Worm (Caenorhabditis elegans): Measurements from ENCODE around the gene ttr-59.
"Not testable (repeated sequence)": the region's sequence is repeated elsewhere in the genome, so short reads cannot be mapped to it uniquely, and the experiment has no call there.

Gene ttr-59

ce11 chrX:7316485-7317391 lies 12.9 kb upstream of the ttr-59 start, which contains the start of the genes spp-2 and spp-6:
Gene spp-2, minus strand, starts transcription at chrX:7316818.
Gene spp-6, plus strand, starts transcription at chrX:7317341.
- no peak for TF ChIP-seq unc-62 (GFP tag; optimal IDR thresholded peaks at IDR 0.05)

ce11 chrX:7318639-7319038 lies 11.0 kb upstream of the ttr-59 start, which contains the start of gene spp-4:
Gene spp-4, minus strand, starts transcription at chrX:7318756.
- no peak for TF ChIP-seq unc-62 (GFP tag; optimal IDR thresholded peaks at IDR 0.05)

- no peak for TF ChIP-seq unc-62 (GFP tag; optimal IDR thresholded peaks at IDR 0.05)
Measured at ce11 chrX:7320115-7320711, 9.4 kb upstream of the ttr-59 start, which contains the start of gene spp-5. Gene spp-5, minus strand, starts transcription at chrX:7320354.

- no peak for TF ChIP-seq unc-62 (GFP tag; optimal IDR thresholded peaks at IDR 0.05)
Measured at ce11 chrX:7322323-7322722, 7.3 kb upstream of the ttr-59 start, which contains the start of gene T08A9.13. Gene T08A9.13, minus strand, starts transcription at chrX:7322423.

- no peak for TF ChIP-seq unc-62 (GFP tag; optimal IDR thresholded peaks at IDR 0.05)
Measured at ce11 chrX:7323604-7324003, 6.0 kb upstream of the ttr-59 start.

ce11 chrX:7326967-7327651 lies 2.5 kb upstream of the ttr-59 start, which contains the start of gene sng-1:
Gene sng-1, plus strand, starts transcription at chrX:7327601.
- no peak for TF ChIP-seq unc-62 (GFP tag; optimal IDR thresholded peaks at IDR 0.05)

ce11 chrX:7328065-7328564 lies 1.5 kb upstream of the ttr-59 start:
- no peak for TF ChIP-seq unc-62 (GFP tag; optimal IDR thresholded peaks at IDR 0.05)

- no peak for TF ChIP-seq unc-62 (GFP tag; optimal IDR thresholded peaks at IDR 0.05)
Measured at ce11 chrX:7330685-7331196, 1.1 kb downstream of the ttr-59 start, which contains the start of gene ttr-30. Gene ttr-30, plus strand, starts transcription at chrX:7330949.

ce11 chrX:7334302-7334724 lies 4.7 kb downstream of the ttr-59 start, which contains the start of gene epg-7:
Gene epg-7, plus strand, starts transcription at chrX:7334714.
- no peak for TF ChIP-seq unc-62 (GFP tag; optimal IDR thresholded peaks at IDR 0.05)

ce11 chrX:7340394-7340793 lies 10.8 kb downstream of the ttr-59 start:
- TF ChIP-seq unc-62 (GFP tag; optimal IDR thresholded peaks at IDR 0.05), result no peak

- no peak for TF ChIP-seq unc-62 (GFP tag; optimal IDR thresholded peaks at IDR 0.05)
Measured at ce11 chrX:7340915-7341559, 11.4 kb downstream of the ttr-59 start, which contains the start of gene C07D8.6. Gene C07D8.6, plus strand, starts transcription at chrX:7341509.

ce11 chrX:7343218-7343617 lies 13.6 kb downstream of the ttr-59 start:
- TF ChIP-seq unc-62 (GFP tag; optimal IDR thresholded peaks at IDR 0.05), result no peak

- no peak for TF ChIP-seq unc-62 (GFP tag; optimal IDR thresholded peaks at IDR 0.05)
Measured at ce11 chrX:7343747-7344146, 14.1 kb downstream of the ttr-59 start, which contains the start of gene C07D8.5. Gene C07D8.5, plus strand, starts transcription at chrX:7344047.

ce11 chrX:7365267-7365666 lies 35.6 kb downstream of the ttr-59 start, which contains the start of gene C56G3.2:
Gene C56G3.2, plus strand, starts transcription at chrX:7365567.
- not testable (repeated sequence) for TF ChIP-seq unc-62 (GFP tag; optimal IDR thresholded peaks at IDR 0.05)

- no peak for TF ChIP-seq unc-62 (GFP tag; optimal IDR thresholded peaks at IDR 0.05)
Measured at ce11 chrX:7369770-7370169, 40.2 kb downstream of the ttr-59 start.
